Worm (Caenorhabditis elegans): ENCODE data around the gene K08F8.15.

The K08F8.15 gene

ce11 chrII:8743379-8744173, 23.0 kb upstream of the K08F8.15 start, which contains the start of gene mak-1 (continued):
- no peak for TF ChIP-seq skn-1 (tag; optimal IDR thresholded peaks at IDR 0.05)
- TF ChIP-seq nhr-6 (tag; optimal IDR thresholded peaks at IDR 0.05) = peak; percentile 39
- no peak for TF ChIP-seq ceh-62 (tag; optimal IDR thresholded peaks at IDR 0.05)
- TF ChIP-seq tra-1 (GFP tag; IDR thresholded peaks at IDR 0.05) = 0 out of 2 replicates have a peak, but pooled peaks have one; percentile 21
- peak; percentile 51 for TF ChIP-seq nhr-102 (tag; optimal IDR thresholded peaks at IDR 0.05)
- TF ChIP-seq zip-2 (tag; optimal IDR thresholded peaks at IDR 0.05) = no peak
- no peak for TF ChIP-seq lim-7 (GFP tag; IDR thresholded peaks at IDR 0.05)
- no peak for TF ChIP-seq mep-1 (tag; optimal IDR thresholded peaks at IDR 0.05)
- peak in 1 of 2 experiments; percentile 45 for TF ChIP-seq hif-1 (tag; optimal IDR thresholded peaks at IDR 0.05)

- TF ChIP-seq nhr-41 (GFP tag; IDR thresholded peaks at IDR 0.05) (no peak), fkh-10 (GFP tag; optimal IDR thresholded peaks at IDR 0.05) (no peak), T26A8.4 (GFP tag; IDR thresholded peaks at IDR 0.05) (peak; percentile 64), nhr-11 (tag; optimal IDR thresholded peaks at IDR 0.05) (peak; percentile 62), ceh-28 (tag; optimal IDR thresholded peaks at IDR 0.05) (no peak), nhr-28 (tag; optimal IDR thresholded peaks at IDR 0.05) (peak; percentile 47), mxl-3 (GFP tag; optimal IDR thresholded peaks at IDR 0.05) (peak; percentile 40), nhr-237 (tag; optimal IDR thresholded peaks at IDR 0.05) (no peak), D1046.2 (GFP tag; IDR thresholded peaks at IDR 0.05) (peak; percentile 77), tra-1 (GFP tag; IDR thresholded peaks at IDR 0.05) (no peak), mep-1 (tag; optimal IDR thresholded peaks at IDR 0.05) (peak; percentile 11), saeg-2 (GFP tag; IDR thresholded peaks at IDR 0.05) (no peak), hif-1 (tag; optimal IDR thresholded peaks at IDR 0.05) (peak in 1 of 2 experiments; percentile 14), unc-62 (GFP tag; optimal IDR thresholded peaks at IDR 0.05 in 1 of 2) (peak in 1 of 2 experiments; percentile 76), unc-62 (tag; optimal IDR thresholded peaks at IDR 0.05) (no peak), skn-1 (tag; optimal IDR thresholded peaks at IDR 0.05) (no peak), nhr-77 (tag; optimal IDR thresholded peaks at IDR 0.05) (peak; percentile 14), lim-7 (GFP tag; IDR thresholded peaks at IDR 0.05) (no peak), hlh-11 (tag; optimal IDR thresholded peaks at IDR 0.05) (no peak), dve-1 (tag; optimal IDR thresholded peaks at IDR 0.05; ENCODE audit: insufficient read depth) (peak; percentile 30), nhr-48 (tag; optimal IDR thresholded peaks at IDR 0.05) (no peak), zip-2 (tag; optimal IDR thresholded peaks at IDR 0.05) (no peak), T20F7.1 (GFP tag; optimal IDR thresholded peaks at IDR 0.05) (peak; percentile 4), aha-1 (tag) (peak; percentile 95), Y48G9A.11 (GFP tag; IDR thresholded peaks at IDR 0.05) (no peak; the same call in 1 of the 2 replicates), mxl-2 (GFP tag; conservative IDR thresholded peaks at IDR 0.05) (no peak), Y5F2A.4 (GFP tag; optimal IDR thresholded peaks at IDR 0.05) (no peak), attf-4 (tag; optimal IDR thresholded peaks at IDR 0.05) (no peak), aly-2 (tag; optimal IDR thresholded peaks at IDR 0.05) (no peak), hlh-30 (tag; optimal IDR thresholded peaks at IDR 0.05; ENCODE audit: insufficient read depth) (peak; percentile 26), php-3 (GFP tag; IDR thresholded peaks at IDR 0.05) (no peak), sdz-12 (GFP tag; optimal IDR thresholded peaks at IDR 0.05) (no peak), mdl-1 (tag; optimal IDR thresholded peaks at IDR 0.05) (peak; percentile 62 to 68), hmg-1.1 (GFP tag; IDR thresholded peaks at IDR 0.05) (no peak), lsy-2 (tag; optimal IDR thresholded peaks at IDR 0.05) (peak in 1 of 2 experiments; percentile 3), zfp-3 (GFP tag; conservative IDR thresholded peaks at IDR 0.05) (peak; percentile 67), lin-39 (tag; optimal IDR thresholded peaks at IDR 0.05) (no peak), ceh-44 (GFP tag; IDR thresholded peaks at IDR 0.05) (0 out of 2 replicates have a peak, but pooled peaks have one; percentile 3), duxl-1 (tag; optimal IDR thresholded peaks at IDR 0.05; ENCODE audit: poor library complexity) (peak; percentile 64), nhr-42 (GFP tag; IDR thresholded peaks at IDR 0.05) (0 out of 2 replicates have a peak, but pooled peaks have one; percentile 12), R02D3.7 (tag; optimal IDR thresholded peaks at IDR 0.05) (no peak), zfp-2 (tag; optimal IDR thresholded peaks at IDR 0.05) (no peak)
Measured at ce11 chrII:8744555-8745448, 21.8 kb upstream of the K08F8.15 start.

Measured in whole organism, L4 larva.